Worm (Caenorhabditis elegans) whole organism, young adult: ENCODE results near the gene srh-18.

Experiments
- ama-1 ChIP-seq, 3 experiments: fragments of 150-350 bp in 1 of 3; sonication (generic microtip) in 2 of 3; optimal IDR thresholded peaks; 2 replicates each; lab custom pipeline; 2014 to 2018; ENCODE audit warnings: missing biosample characterization in 2 of 3, missing genetic modification characterization in 2 of 3, missing genetic modification reagents in 2 of 3
- ceh-27 ChIP-seq: fragments of 200-800 bp; sonication (Bioruptor generic); optimal IDR thresholded peaks from 2 replicates; lab custom pipeline; 2018; ENCODE audit warnings: mild to moderate bottlenecking, missing genetic modification characterization, moderate library complexity, missing compliant biosample characterization
- madf-8 ChIP-seq: fragments of 200-800 bp; sonication (Bioruptor generic); conservative IDR thresholded peaks from 2 replicates; pipeline ENCODE4 v1.3.6; 2022; ENCODE audit warnings: missing genetic modification reagents, missing genetic modification characterization, missing compliant biosample characterization
- mxl-1 ChIP-seq: sonication (generic microtip); optimal IDR thresholded peaks from 2 replicates; lab custom pipeline; 2016; ENCODE audit warnings: missing genetic modification characterization, missing compliant biosample characterization
- nhr-120 ChIP-seq: fragments of 200-800 bp; sonication (Bioruptor generic); IDR thresholded peaks from 2 replicates; pipeline ENCODE4 v1.3.6; 2022; ENCODE audit warnings: missing genetic modification characterization, missing compliant biosample characterization
- snpc-4 ChIP-seq, 5 experiments: fragments of 150-350 bp in 1 of 5; sonication (generic microtip) in 4 of 5; optimal IDR thresholded peaks; 2 replicates each; lab custom pipeline; 2014 to 2018; ENCODE audit warnings: missing genetic modification characterization in 5 of 5, missing biosample characterization in 3 of 5, antibody characterized with exemption in 2 of 5, mild to moderate bottlenecking in 2 of 5, missing compliant biosample characterization in 2 of 5, missing genotype in 2 of 5, moderate library complexity in 2 of 5, missing genetic modification reagents in 1 of 5

DNA sequence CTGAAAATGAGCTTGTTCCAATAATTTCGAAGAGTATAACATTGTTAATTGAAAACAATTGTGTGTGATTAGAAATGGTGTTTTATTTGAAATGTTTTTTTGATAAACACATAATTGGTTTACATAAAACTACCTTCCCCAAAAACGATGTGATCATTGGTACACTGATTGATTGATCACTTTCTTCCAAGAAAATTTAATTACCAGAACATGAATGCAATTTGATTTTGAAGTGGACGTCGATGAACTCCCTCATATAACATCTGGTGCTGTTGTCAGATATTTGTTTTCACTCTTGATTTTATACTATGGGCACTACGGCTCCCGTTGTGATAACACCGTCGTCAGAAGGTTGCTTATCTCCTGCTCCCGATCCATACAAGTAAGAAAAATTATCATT lies 2.4 kb downstream of the srh-18 start, which contains the start of gene srh-15:
- TF ChIP-seq mxl-1 (tag; lab: Kevin White, UChicago) = no peak
- TF ChIP-seq madf-8 (GFP tag; lab: Robert Waterston, UW) = no peak
- TF ChIP-seq ama-1 (optimal IDR thresholded peaks at IDR 0.05; lab: Kevin White, UChicago) = no peak
- no peak for TF ChIP-seq ama-1 (GFP tag; optimal IDR thresholded peaks at IDR 0.05; lab: Kevin White, UChicago)
- no peak for TF ChIP-seq ceh-27
- TF ChIP-seq snpc-4 (GFP tag; optimal IDR thresholded peaks at IDR 0.05; lab: Kevin White, UChicago) = no peak
- TF ChIP-seq snpc-4 (tag; optimal IDR thresholded peaks at IDR 0.05; lab: Kevin White, UChicago) = no peak
- TF ChIP-seq nhr-120 (GFP tag; lab: Robert Waterston, UW) = no peak
